Worm (Caenorhabditis elegans): ENCODE measurements around the gene nspc-9.
"Not testable (repeated sequence)": the region's sequence is repeated elsewhere in the genome, so short reads cannot be mapped to it uniquely, and the experiment has no call there.

The nspc-9 gene

DNA sequence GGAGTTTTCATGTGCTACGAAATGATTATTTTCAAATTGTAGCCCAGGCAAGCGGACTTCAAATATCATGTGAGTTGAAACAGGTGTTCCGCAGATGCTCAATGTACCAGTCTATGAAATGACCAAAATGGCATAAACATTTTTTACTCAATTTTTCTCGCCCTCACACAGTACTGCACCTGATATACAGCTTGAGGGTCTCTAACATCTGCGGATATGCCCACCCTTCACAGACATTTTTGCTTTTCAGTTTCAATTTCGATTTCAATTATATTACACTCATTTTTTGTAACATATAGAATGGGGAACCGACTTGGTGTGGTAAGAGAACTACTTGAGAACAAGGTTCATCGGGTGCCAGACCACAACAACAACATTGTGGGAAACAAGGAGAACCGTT, 3.5 kb upstream of the nspc-9 start, which contains the start of gene F42F12.11:
TSS of gene F42F12.11 (plus strand) at position 301 of the 400 bp plus-strand sequence.
- TF ChIP-seq unc-62 (GFP tag; optimal IDR thresholded peaks at IDR 0.05), result no peak

DNA sequence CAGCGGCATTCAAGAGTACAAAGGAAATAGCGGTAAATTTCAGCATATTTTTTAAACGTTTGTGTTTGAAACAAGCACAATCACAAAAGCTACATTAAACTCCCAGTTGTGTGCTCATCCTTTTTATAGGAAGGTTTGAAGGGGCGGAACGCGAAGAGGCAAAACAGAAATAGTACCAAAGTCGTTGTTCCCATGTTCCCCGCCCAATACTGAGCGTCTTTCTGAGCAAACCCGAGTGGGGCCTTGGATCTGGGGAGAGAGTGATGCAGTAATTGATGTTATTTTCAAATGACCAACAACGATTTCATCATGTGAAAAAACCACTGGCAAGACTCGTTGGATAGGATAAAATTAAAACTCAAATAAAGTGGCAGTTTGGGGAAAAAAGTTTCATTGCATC, 1.8 kb downstream of the nspc-9 start, which contains the start of gene zig-2:
TSS of gene zig-2 (minus strand) at position 101 of the 400 bp plus-strand sequence.
- no peak for TF ChIP-seq unc-62 (GFP tag; optimal IDR thresholded peaks at IDR 0.05)

DNA sequence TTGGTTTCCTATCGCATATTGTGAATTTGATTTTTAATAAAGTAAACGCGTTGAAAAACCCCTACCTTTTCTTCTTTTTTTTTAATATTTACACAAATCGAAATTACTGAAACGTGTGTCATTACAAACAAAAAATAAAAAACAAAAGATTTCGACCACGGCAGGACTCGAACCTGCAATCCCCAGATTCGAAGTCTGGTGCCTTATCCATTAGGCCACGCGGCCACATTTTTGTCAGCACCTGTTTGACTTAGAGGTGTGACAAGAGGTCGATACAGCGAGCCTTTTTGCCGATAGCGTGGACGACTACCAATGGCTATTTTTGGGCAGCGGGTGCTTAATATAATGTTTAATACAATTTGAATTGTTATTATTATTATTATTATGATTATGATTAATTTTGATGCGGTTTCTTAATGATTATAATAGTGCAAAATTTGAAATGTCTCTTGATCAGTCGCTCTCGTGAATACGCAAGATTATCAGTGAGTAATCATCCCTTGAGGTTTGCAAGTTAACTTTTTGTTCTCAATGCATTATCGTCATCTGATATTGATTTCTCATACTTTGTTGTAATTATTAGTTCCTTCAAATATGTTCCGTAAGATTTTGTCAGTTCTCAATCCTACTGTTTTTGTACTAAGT, 5.2 kb downstream of the nspc-9 start, which contains the start of gene srd-44:
TSS of gene srd-44 (plus strand) at position 595 of the 645 bp plus-strand sequence.
- no peak for TF ChIP-seq unc-62 (GFP tag; optimal IDR thresholded peaks at IDR 0.05)

DNA sequence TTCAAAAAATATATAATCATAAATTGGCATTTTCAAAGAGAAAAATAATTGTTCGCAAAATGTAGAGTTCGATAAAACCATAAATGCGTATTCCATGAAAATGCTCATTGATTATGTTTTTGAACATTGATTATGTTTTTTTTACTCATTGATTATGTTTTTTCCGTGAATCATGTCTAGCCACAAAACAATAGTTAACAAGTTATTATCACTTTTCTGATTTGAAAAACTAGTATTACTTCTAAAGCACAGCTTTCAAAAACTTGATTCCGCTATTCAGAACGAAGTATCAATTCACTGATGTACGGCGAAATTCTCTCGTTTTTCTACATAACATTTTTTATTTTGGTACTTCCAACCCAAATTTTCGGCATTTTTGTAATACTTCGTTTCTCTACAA, 7.4 kb downstream of the nspc-9 start, which contains the start of gene srd-48:
TSS of gene srd-48 (plus strand) at position 301 of the 400 bp plus-strand sequence.
- TF ChIP-seq unc-62 (GFP tag; optimal IDR thresholded peaks at IDR 0.05), result no peak

DNA sequence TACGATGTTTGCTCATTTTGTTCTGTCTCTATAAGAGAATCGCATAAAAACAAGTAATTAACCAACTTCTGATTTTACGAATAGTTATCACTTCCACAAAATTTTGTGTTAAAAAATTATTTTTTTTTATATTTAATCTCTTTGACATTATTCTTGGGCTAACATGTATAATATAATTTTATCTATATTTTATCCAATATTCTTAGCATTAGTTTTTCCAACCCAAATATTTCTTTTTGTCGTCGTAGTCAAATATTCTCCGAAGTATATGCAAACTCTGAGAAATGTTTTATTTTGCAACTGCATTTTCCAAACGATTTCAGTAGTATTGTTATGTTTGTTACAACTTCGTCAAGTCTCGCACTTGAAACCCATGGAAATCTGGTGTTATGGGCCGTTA, 9.7 kb downstream of the nspc-9 start, which contains the start of gene srd-47:
TSS of gene srd-47 (plus strand) at position 164 of the 400 bp plus-strand sequence.
- no peak for TF ChIP-seq unc-62 (GFP tag; optimal IDR thresholded peaks at IDR 0.05)

DNA sequence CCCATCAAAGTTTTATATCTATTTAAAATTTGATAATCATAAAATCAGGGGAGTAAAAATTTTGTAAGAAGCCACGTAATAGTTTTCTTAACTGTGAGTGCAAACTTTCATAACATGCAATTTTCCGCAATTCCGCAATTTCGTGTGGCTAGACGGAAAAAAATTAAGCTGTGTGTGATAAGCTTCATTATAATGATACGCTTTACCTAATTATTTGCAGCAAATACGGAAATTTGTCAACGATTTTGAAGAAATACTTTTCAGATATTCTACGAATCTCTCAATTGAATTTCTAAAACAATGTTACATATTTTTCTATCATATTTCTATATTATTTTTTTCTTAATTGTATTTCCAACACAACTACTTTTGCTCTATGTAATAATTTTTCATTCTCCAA, 11.4 kb downstream of the nspc-9 start, which contains the start of gene srd-46:
TSS of gene srd-46 (plus strand) at position 301 of the 400 bp plus-strand sequence.
- no peak for TF ChIP-seq unc-62 (GFP tag; optimal IDR thresholded peaks at IDR 0.05)

DNA sequence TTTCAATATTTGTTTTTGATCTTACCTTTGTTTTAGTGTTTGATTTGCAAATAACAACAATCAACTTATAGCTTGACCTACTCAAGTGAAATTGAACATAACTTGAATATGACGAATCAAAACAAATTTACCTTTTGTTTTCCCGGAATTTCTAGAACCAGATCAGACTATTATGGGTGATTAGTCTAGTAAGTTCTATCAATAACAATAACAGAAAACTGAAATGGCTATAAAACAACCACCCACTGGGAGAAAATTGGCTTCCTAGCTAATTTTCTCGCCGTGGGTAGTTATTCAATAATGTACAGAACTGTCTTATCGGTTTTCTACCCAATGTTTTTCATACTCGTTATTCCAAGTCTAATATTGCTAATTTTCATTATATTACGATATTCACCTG, 14.5 kb downstream of the nspc-9 start, which contains the start of gene srd-45:
TSS of gene srd-45 (plus strand) at position 301 of the 400 bp plus-strand sequence.
- no peak for TF ChIP-seq unc-62 (GFP tag; optimal IDR thresholded peaks at IDR 0.05)

DNA sequence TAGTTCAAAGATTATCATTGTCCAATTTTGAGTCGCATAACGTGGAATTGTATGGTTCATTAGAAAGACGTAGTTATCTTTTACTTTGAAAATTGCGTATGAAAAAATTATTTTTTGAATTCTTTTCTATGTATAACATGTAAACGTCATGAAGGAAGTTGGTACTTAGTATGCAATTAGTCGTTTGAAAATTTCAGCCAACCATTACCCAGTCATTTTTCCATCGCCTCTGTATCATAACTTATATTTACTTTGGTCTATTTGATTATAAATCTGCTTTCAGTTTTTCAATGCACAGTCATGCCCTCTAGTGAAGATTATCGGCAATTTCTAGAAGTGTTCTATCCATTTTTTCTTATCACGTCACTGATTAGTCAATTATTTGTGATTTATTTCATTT, 16.8 kb downstream of the nspc-9 start, which contains the start of gene srd-41:
TSS of gene srd-41 (plus strand) at position 301 of the 400 bp plus-strand sequence.
- TF ChIP-seq unc-62 (GFP tag; optimal IDR thresholded peaks at IDR 0.05), result no peak

DNA sequence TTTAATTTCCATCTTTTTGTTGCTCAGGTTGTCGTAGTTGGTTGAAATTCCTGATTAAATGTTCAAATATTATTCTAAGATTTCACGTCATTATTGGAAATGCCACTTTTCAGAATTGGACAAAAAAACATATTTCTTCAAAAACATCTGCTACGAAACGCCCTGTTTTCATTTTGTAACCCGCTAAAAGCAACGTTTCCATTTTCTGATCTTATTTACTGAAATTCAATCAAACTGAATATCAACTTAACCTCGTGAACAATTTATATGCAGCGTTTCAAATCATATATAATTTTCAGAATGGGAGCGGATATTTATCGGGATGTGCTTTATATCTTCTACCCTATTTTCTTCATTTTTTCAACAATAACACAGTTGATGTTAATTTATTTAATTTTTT, 19.7 kb downstream of the nspc-9 start, which contains the start of gene srd-40:
TSS of gene srd-40 (plus strand) at position 301 of the 400 bp plus-strand sequence.
- no peak for TF ChIP-seq unc-62 (GFP tag; optimal IDR thresholded peaks at IDR 0.05)

DNA sequence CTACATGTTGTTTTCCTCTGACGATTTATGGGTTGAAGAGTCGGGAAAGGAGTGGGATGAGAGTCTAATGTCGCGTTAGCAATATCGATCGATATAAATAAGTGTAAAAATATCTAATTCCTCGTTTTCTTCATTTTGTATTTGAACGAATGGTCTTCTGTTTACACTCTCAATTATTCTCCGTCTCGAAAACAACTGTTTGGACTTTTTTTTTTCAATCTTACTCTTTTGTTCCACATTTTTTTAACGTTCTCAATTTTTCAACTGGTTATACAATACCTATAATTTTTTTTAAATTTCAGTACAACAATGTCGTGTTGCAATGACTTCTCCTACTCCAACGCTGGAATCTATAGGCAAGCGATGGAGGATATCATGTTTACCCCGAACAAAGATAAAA, 21.8 kb downstream of the nspc-9 start, which contains the start of gene F17A2.13:
TSS of gene F17A2.13 (plus strand) at position 301 of the 400 bp plus-strand sequence.
- no peak for TF ChIP-seq unc-62 (GFP tag; optimal IDR thresholded peaks at IDR 0.05)

DNA sequence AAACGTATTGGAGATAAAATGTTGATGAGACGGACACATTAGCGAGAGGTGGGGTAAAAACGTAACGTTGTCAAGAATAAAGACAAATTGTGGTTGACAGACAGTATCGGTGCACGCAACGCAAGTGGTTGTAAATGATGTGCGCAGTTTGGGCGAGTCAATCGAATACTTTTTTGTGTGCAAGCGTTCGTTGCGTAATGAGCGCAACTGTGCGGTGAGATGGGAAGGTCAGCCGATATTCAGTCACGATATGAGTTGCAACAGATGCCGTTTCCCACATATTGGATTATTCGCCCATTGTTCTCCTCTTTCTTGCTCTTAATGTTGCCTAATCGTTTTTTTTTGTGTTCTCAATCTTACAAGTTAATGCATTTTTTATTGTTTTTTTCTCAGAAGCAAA, 22.4 kb downstream of the nspc-9 start, which contains the start of gene ceh-40:
TSS of gene ceh-40 (minus strand) at position 41 of the 400 bp plus-strand sequence.
- TF ChIP-seq unc-62 (GFP tag; optimal IDR thresholded peaks at IDR 0.05), result no peak

DNA sequence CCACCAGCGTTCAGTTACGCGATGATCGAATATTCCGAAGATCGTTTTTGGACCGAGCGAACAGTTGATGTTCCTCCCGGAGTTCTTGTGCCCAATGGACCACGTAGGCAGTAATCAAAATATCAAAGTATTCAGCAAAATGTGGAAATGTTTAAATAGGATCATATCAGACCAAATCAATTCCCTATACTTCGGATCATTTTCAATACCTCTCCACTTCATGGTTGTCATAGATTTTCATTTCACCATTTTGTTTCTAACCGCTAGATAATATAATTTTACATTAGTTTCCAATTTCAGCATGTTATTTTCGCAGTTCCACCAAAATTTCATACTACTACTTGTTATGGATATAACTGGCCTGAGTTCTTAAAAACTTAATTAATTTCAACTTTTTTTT, 25.6 kb downstream of the nspc-9 start:
- TF ChIP-seq unc-62 (GFP tag; optimal IDR thresholded peaks at IDR 0.05), result no peak

DNA sequence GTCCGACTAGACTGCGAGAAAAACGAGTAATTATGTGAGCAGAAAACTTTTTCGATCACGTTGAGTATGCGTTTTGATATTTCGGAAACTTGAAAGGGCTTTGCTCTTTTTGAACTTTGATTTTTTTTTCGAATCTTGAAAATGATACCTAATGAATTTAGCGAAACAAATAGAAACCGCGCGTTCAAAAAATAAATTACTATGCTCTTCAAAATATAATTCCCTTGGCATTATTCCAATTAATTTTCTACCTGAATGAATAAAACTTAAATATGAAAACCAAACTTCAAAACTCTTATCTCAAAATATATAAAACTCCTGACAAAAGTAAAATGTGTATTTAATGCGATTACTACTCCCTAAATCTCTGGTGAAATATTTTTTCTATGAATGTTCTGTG, 27.9 kb downstream of the nspc-9 start, which contains the start of gene xtr-2:
TSS of gene xtr-2 (plus strand) at position 301 of the 400 bp plus-strand sequence.
- no peak for TF ChIP-seq unc-62 (GFP tag; optimal IDR thresholded peaks at IDR 0.05)

DNA sequence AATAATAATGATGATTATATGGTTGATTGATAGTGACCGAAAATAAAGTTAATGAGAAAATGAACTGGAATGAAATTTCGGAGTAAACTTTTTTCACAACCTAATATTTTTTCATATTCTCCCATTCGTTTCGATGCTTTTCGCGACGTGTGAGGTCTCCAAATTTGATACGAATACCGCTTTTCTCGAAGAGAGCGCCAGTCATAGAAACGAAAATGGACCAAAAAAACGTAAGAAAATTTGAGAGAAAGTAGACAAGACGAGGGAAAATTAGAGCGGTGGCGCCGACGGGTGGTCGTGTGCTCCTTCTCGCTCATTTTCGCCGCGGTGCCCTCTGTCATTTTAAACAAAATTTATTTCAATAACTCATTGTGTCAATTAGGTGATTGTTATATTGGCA, 28.8 kb downstream of the nspc-9 start:
- no peak for TF ChIP-seq unc-62 (GFP tag; optimal IDR thresholded peaks at IDR 0.05)

DNA sequence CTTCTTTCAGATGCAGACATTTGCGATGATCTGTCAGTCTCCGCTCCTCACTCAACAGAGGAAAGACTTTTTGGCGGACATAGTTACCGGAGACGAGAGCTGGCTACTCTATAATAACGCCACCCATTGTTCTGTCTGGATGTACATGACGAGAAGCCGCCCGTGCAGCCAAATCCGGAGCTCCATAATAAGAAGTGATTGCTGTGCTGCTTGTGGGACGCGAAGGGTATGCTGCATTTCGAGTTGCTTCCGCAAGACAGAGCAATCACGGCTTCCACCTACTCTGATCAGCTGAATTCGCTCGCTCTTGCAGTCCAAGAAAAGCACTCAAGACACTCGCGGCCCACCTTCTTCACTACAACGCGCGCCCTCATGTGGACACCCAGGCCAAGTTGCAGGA, 29.4 kb downstream of the nspc-9 start:
- no peak for TF ChIP-seq unc-62 (GFP tag; optimal IDR thresholded peaks at IDR 0.05)

DNA sequence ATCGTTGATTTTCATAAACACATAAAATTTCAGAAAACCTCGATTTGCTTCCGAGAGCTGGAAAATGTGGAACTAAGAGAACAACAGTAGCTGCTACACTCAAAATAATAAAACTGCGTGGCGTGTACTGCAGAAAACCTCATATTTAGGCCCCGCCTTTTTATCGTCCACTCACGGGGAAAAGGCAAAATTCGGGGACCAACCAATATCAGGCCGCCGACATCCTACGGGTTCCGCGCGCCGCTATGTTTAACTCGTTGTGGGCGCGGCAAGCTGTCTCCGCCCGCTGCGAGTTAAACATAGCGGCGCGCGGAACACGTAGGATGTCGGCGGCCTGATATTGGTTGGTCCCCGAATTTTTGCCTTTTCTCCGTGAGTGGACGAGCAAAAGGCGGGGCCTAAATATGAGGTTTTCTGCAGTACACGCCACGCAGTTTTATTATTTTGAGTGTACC, 35.1 kb downstream of the nspc-9 start, which contains the start of gene F17A2.16:
TSS of gene F17A2.16 (plus strand) at position 405 of the 455 bp plus-strand sequence.
- not testable (repeated sequence) for TF ChIP-seq unc-62 (GFP tag; optimal IDR thresholded peaks at IDR 0.05)

DNA sequence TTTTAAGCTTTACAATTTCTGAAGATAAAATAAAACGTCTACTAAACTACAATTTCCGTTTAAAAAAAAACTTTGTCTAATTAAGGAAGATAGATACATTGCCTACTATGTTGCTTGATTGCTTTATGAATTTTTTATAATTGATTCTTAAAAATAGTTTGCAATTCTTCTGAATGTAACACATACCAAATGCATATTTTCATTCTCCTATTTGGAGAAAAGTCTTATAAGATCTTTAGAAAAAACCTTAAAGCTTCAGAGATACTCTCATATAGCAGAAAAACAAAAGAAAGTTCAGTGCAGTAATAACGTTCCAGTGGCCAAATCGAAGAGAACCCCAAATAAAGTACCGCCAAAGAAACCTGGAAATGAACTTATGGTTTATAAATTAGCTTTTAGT, 36.6 kb downstream of the nspc-9 start, which contains the start of gene phf-32:
TSS of gene phf-32 (plus strand) at position 301 of the 400 bp plus-strand sequence.
- no peak for TF ChIP-seq unc-62 (GFP tag; optimal IDR thresholded peaks at IDR 0.05)

Measured in whole organism, dauer.